Worm (Caenorhabditis elegans): Measurements from ENCODE around the gene sav-1.
A peak's percentile ranks its signal among the peaks of the same experiment; 100 is the strongest.

The sav-1 gene

DNA sequence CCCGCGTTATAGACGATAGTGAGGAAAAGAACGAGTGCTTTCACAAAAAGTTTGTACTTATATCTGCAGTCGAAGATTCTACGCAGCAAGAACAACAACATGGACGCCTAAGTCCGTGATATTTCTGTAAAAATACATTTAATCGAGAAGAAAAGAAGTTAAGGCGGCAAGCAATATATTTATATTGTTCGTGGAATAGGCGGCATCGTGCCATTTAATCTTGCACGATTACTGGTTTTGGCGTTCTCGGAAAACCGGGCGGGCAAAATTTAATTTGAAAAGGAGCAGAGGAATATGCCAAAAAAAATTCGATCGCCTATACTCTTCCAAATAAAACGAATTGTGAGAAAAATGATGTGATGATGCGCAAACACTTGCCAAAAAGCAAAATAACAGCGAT is 40.1 kb downstream of the sav-1 start, which contains the start of gene AH9.1:
Gene AH9.1, minus strand, starts transcription at position 101 of the 400 bp plus-strand sequence.
- TF ChIP-seq sem-4 (tag; optimal IDR thresholded peaks at IDR 0.05) (no peak), ztf-4 (tag; optimal IDR thresholded peaks at IDR 0.05) (no peak), ceh-82 (tag; optimal IDR thresholded peaks at IDR 0.05) (no peak), elt-1 (tag; optimal IDR thresholded peaks at IDR 0.05) (no peak), nhr-21 (tag; optimal IDR thresholded peaks at IDR 0.05) (no peak), snpc-4 (tag; optimal IDR thresholded peaks at IDR 0.05) (no peak), nhr-6 (tag; optimal IDR thresholded peaks at IDR 0.05) (no peak), nhr-25 (tag; optimal IDR thresholded peaks at IDR 0.05) (no peak), nhr-23 (tag; optimal IDR thresholded peaks at IDR 0.05) (no peak), F13H6.1 (tag; optimal IDR thresholded peaks at IDR 0.05) (no peak), peb-1 (tag; optimal IDR thresholded peaks at IDR 0.05) (no peak), nhr-12 (tag; optimal IDR thresholded peaks at IDR 0.05) (no peak), Y55F3AM.14 (GFP tag; optimal IDR thresholded peaks at IDR 0.05) (no peak), skn-1 (tag; optimal IDR thresholded peaks at IDR 0.05) (no peak), lin-11 (tag; optimal IDR thresholded peaks at IDR 0.05) (no peak), mdl-1 (tag; optimal IDR thresholded peaks at IDR 0.05) (no peak), mab-5 (tag; optimal IDR thresholded peaks at IDR 0.05) (no peak), unc-62 (GFP tag; optimal IDR thresholded peaks at IDR 0.05) (no peak)

DNA sequence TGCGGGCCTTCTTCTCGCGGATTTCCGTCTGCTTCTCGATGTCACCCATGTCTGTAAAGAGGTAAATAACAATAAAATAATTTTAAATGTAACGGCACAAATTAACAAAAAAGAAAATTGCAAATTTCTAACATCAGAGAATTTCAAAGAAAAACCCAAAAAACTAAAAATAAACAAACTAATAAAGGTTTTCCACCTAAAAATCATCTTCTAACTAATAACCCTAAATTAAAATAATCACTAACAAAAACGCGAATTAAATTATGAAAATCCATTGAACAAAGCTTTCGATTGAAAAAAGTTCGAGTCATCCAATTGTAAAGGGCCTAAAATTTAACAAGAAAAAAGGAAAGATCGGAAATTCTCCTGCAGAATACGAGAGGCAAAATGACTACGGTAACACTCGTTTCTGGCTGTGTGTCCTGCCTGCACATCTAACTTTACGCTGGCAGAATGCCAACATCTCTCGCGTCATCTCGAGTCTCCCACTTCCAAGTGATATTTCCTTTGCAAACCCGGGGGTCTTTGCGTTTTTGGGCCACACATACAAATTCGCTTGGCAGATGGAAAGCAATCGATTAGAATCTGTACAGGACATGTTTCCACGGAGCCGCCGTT is 44.3 kb downstream of the sav-1 start, which contains the start of gene rpl-11.2:
Gene rpl-11.2, minus strand, starts transcription at position 51 of the 618 bp plus-strand sequence.
- TF ChIP-seq ztf-11 (tag; optimal IDR thresholded peaks at IDR 0.05): peak; percentile 47
- peak; percentile 62 to 77 for TF ChIP-seq mdl-1 (tag; optimal IDR thresholded peaks at IDR 0.05)
- TF ChIP-seq ama-1 (optimal IDR thresholded peaks at IDR 0.05): peak; percentile 84
- peak; percentile 99 to 100 for TF ChIP-seq lsy-2 (tag; optimal IDR thresholded peaks at IDR 0.05)
- no peak for TF ChIP-seq unc-39 (tag; optimal IDR thresholded peaks at IDR 0.05)
- TF ChIP-seq unc-55 (GFP tag; optimal IDR thresholded peaks at IDR 0.05): peak; percentile 99
- peak; percentile 92 for TF ChIP-seq Y55F3AM.14 (GFP tag; optimal IDR thresholded peaks at IDR 0.05)
- peak; percentile 99 for TF ChIP-seq ZK546.5 (tag; optimal IDR thresholded peaks at IDR 0.05)
- peak; percentile 98 for TF ChIP-seq sma-3 (GFP tag; optimal IDR thresholded peaks at IDR 0.05)
- peak; percentile 86 for TF ChIP-seq ceh-82 (tag; optimal IDR thresholded peaks at IDR 0.05)
- peak; percentile 94 for TF ChIP-seq mab-5 (tag; optimal IDR thresholded peaks at IDR 0.05)
- TF ChIP-seq alr-1 (tag; optimal IDR thresholded peaks at IDR 0.05): no peak
- TF ChIP-seq lin-13 (GFP tag; optimal IDR thresholded peaks at IDR 0.05): peak; percentile 97
- TF ChIP-seq nhr-25 (tag; optimal IDR thresholded peaks at IDR 0.05): peak; percentile 98
- no peak for TF ChIP-seq nhr-11 (tag; optimal IDR thresholded peaks at IDR 0.05)
- TF ChIP-seq lin-11 (tag; optimal IDR thresholded peaks at IDR 0.05): peak; percentile 99
- TF ChIP-seq ceh-16 (tag; optimal IDR thresholded peaks at IDR 0.05): peak; percentile 96
- no peak for TF ChIP-seq nhr-23 (tag; optimal IDR thresholded peaks at IDR 0.05)
- TF ChIP-seq sma-9 (GFP tag; optimal IDR thresholded peaks at IDR 0.05): peak; percentile 98
- TF ChIP-seq sma-9 (tag; optimal IDR thresholded peaks at IDR 0.05): no peak
- peak; percentile 90 for TF ChIP-seq peb-1 (tag; optimal IDR thresholded peaks at IDR 0.05)
- peak; percentile 97 for TF ChIP-seq fos-1 (tag; optimal IDR thresholded peaks at IDR 0.05)
- peak; percentile 67 for TF ChIP-seq unc-62 (GFP tag; optimal IDR thresholded peaks at IDR 0.05)
- peak; percentile 97 for TF ChIP-seq F13H6.1 (tag; optimal IDR thresholded peaks at IDR 0.05)
- no peak for TF ChIP-seq lin-39 (tag; optimal IDR thresholded peaks at IDR 0.05)
- TF ChIP-seq skn-1 (tag; optimal IDR thresholded peaks at IDR 0.05): peak; percentile 83
- TF ChIP-seq gmeb-1 (tag; optimal IDR thresholded peaks at IDR 0.05): peak; percentile 91
- TF ChIP-seq nhr-129 (tag; optimal IDR thresholded peaks at IDR 0.05): peak; percentile 99
- peak; percentile 94 for TF ChIP-seq ztf-4 (tag; optimal IDR thresholded peaks at IDR 0.05)
- peak; percentile 99 for TF ChIP-seq crh-2 (tag; optimal IDR thresholded peaks at IDR 0.05)
- TF ChIP-seq dmd-4 (tag; optimal IDR thresholded peaks at IDR 0.05): no peak
- no peak for TF ChIP-seq elt-3 (tag; optimal IDR thresholded peaks at IDR 0.05)
- peak; percentile 99 for TF ChIP-seq C34F6.9 (tag; optimal IDR thresholded peaks at IDR 0.05)
- TF ChIP-seq zag-1 (tag; optimal IDR thresholded peaks at IDR 0.05): peak; percentile 89
- TF ChIP-seq nhr-77 (tag; optimal IDR thresholded peaks at IDR 0.05): peak; percentile 88
- no peak for TF ChIP-seq nhr-12 (tag; optimal IDR thresholded peaks at IDR 0.05)
- TF ChIP-seq nhr-237 (tag; optimal IDR thresholded peaks at IDR 0.05): peak; percentile 77
- TF ChIP-seq elt-1 (tag; optimal IDR thresholded peaks at IDR 0.05): no peak
- TF ChIP-seq nhr-10 (tag; optimal IDR thresholded peaks at IDR 0.05): peak; percentile 84
- TF ChIP-seq aly-2 (tag; optimal IDR thresholded peaks at IDR 0.05): no peak
- TF ChIP-seq R02D3.7 (tag; optimal IDR thresholded peaks at IDR 0.05): peak; percentile 52
- TF ChIP-seq nhr-21 (tag; optimal IDR thresholded peaks at IDR 0.05): peak; percentile 98
- TF ChIP-seq nhr-6 (tag; optimal IDR thresholded peaks at IDR 0.05): peak; percentile 97
- TF ChIP-seq egl-27 (tag; optimal IDR thresholded peaks at IDR 0.05): peak; percentile 87
- peak; percentile 89 for TF ChIP-seq snpc-4 (tag; optimal IDR thresholded peaks at IDR 0.05)
- peak; percentile 76 for TF ChIP-seq blmp-1 (tag; optimal IDR thresholded peaks at IDR 0.05; ENCODE audit: insufficient read depth)
- TF ChIP-seq ztf-1 (GFP tag; conservative IDR thresholded peaks at IDR 0.05): no peak
- TF ChIP-seq sem-4 (tag; optimal IDR thresholded peaks at IDR 0.05): peak; percentile 99
